Worm (Caenorhabditis elegans) whole organism, young adult: Measurements from ENCODE around the gene C23H4.6.

Experiments used
- F23B12.7 ChIP-seq: sonication (generic microtip); optimal IDR thresholded peaks from 2 replicates; lab custom pipeline; 2017; ENCODE audit warnings: missing genetic modification characterization, mild to moderate bottlenecking, missing compliant biosample characterization, antibody characterized with exemption, moderate library complexity; ENCODE audit not compliant: insufficient read depth
- Y56A3A.18 ChIP-seq: fragments of 200-800 bp; sonication (Bioruptor generic); IDR thresholded peaks from 2 replicates; pipeline ENCODE4 v1.3.6; 2022; ENCODE audit warnings: missing genetic modification reagents, missing genetic modification characterization, missing compliant biosample characterization
- Y79H2A.3 ChIP-seq: fragments of 200-800 bp; sonication (Bioruptor generic); conservative IDR thresholded peaks from 2 replicates; pipeline ENCODE4 v1.3.6; 2022; ENCODE audit warnings: missing genetic modification reagents, missing genetic modification characterization, missing compliant biosample characterization
- ama-1 ChIP-seq, 3 experiments: fragments of 150-350 bp in 1 of 3; sonication (generic microtip) in 2 of 3; optimal IDR thresholded peaks; 2 replicates each; lab custom pipeline; 2014 to 2018; ENCODE audit warnings: missing biosample characterization in 2 of 3, missing genetic modification characterization in 2 of 3, missing genetic modification reagents in 2 of 3
- ccch-3 ChIP-seq: fragments of 200-800 bp; sonication (Bioruptor generic); optimal IDR thresholded peaks from 2 replicates; lab custom pipeline; 2018; ENCODE audit warnings: mild to moderate bottlenecking, missing genetic modification characterization, missing compliant biosample characterization
- ceh-79 ChIP-seq: sonication (generic microtip); optimal IDR thresholded peaks from 2 replicates; lab custom pipeline; 2017; ENCODE audit warnings: mild to moderate bottlenecking, missing genetic modification characterization, missing compliant biosample characterization
- ceh-91 ChIP-seq: fragments of 200-800 bp; sonication (Bioruptor generic); IDR thresholded peaks from 2 replicates; pipeline ENCODE4 v1.3.6; 2022; ENCODE audit warnings: missing genetic modification reagents, missing genetic modification characterization, missing compliant biosample characterization
- egrh-3 ChIP-seq: fragments of 200-800 bp; sonication (Bioruptor generic); IDR thresholded peaks from 2 replicates; pipeline ENCODE4 v1.3.6; 2022; ENCODE audit warnings: missing genetic modification reagents, missing genetic modification characterization, missing compliant biosample characterization
- hlh-12 ChIP-seq: sonication (generic microtip); optimal IDR thresholded peaks from 2 replicates; lab custom pipeline; 2016; ENCODE audit warnings: missing genetic modification characterization, missing compliant biosample characterization
- madf-3 ChIP-seq: fragments of 200-800 bp; sonication (Bioruptor generic); IDR thresholded peaks from 2 replicates; pipeline ENCODE4 v1.3.6; 2022; ENCODE audit warnings: missing genetic modification reagents, missing genetic modification characterization, missing compliant biosample characterization
- pha-4 ChIP-seq: fragments of 150-350 bp; sonication (generic microtip); optimal IDR thresholded peaks from 2 replicates; lab custom pipeline; 2014; ENCODE audit warnings: missing biosample characterization, missing genetic modification reagents, missing genetic modification characterization
- rcor-1 ChIP-seq: fragments of 200-800 bp; sonication (Bioruptor generic); IDR thresholded peaks from 2 replicates; pipeline ENCODE4 v1.3.6; 2022; ENCODE audit warnings: missing genetic modification reagents, missing genetic modification characterization, missing compliant biosample characterization
- snpc-4 ChIP-seq, 5 experiments: fragments of 150-350 bp in 1 of 5; sonication (generic microtip) in 4 of 5; optimal IDR thresholded peaks; 2 replicates each; lab custom pipeline; 2014 to 2018; ENCODE audit warnings: missing genetic modification characterization in 5 of 5, missing biosample characterization in 3 of 5, antibody characterized with exemption in 2 of 5, mild to moderate bottlenecking in 2 of 5, missing compliant biosample characterization in 2 of 5, missing genotype in 2 of 5, moderate library complexity in 2 of 5, missing genetic modification reagents in 1 of 5

DNA sequence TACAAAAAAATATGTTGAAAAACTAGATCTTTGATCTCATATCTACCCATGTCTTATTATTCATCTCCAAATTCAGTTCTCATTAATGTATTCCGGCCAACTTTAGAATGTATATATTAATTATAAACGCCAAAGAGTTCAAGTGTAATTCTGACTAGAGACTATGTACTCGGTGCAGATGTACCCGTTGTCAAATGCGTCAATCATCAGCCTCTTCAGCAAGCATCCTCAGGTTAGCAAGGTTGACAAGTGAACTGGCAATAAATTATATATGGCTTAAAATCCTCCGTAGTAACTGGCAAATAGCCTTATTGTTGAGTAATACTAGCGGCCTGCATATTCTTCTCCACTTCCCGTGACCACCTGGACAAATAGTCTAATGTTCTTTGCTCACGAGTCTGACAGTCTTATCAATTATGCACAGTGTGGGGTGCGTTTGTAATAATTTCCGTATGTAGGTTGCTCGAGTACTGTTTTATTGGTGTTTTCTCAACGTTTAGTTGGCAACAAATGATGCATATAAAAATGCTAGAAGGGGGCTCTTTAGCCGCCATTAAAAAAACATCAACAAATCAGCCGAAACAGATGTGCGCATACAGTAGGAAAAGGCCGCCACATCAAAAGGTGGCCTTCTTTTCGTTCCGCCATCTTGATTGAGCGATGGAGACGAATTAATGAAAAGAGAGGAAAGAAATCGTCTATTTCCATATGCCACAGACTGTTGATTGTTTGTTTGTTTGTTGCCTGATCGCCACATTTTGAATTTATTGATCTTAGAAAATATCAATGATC lies 46.9 kb upstream of the C23H4.6 start:
- no peak for TF ChIP-seq ceh-91 (GFP tag; lab: Robert Waterston, UW)
- TF ChIP-seq Y56A3A.18 (GFP tag; lab: Robert Waterston, UW): no peak
- TF ChIP-seq pha-4 (tag; lab: Kevin White, UChicago): no peak
- TF ChIP-seq F23B12.7 (tag; lab: Kevin White, UChicago): no peak
- TF ChIP-seq ama-1 (optimal IDR thresholded peaks at IDR 0.05; lab: Kevin White, UChicago): no peak
- TF ChIP-seq ama-1 (GFP tag; optimal IDR thresholded peaks at IDR 0.05; lab: Kevin White, UChicago): no peak
- no peak for TF ChIP-seq snpc-4 (GFP tag; optimal IDR thresholded peaks at IDR 0.05; lab: Kevin White, UChicago)
- no peak for TF ChIP-seq snpc-4 (tag; optimal IDR thresholded peaks at IDR 0.05; lab: Kevin White, UChicago)
- TF ChIP-seq Y79H2A.3 (GFP tag; lab: Robert Waterston, UW): no peak
- no peak for TF ChIP-seq ceh-79 (tag; lab: Kevin White, UChicago)
- no peak for TF ChIP-seq madf-3 (GFP tag; lab: Robert Waterston, UW)
- TF ChIP-seq rcor-1 (GFP tag; lab: Robert Waterston, UW): no peak
- TF ChIP-seq egrh-3: no peak
- TF ChIP-seq hlh-12: no peak
- TF ChIP-seq ccch-3 (GFP tag; lab: Kevin White, UChicago): no peak
